Worm (Caenorhabditis elegans) whole organism, L1 larva: ENCODE measurements around the gene bath-15.
A peak's percentile ranks its signal among the peaks of the same experiment; 100 is the strongest.

Experiments used
- ceh-88 ChIP-seq: fragments of 200-800 bp; sonication (Bioruptor generic); IDR thresholded peaks from 2 replicates; pipeline ENCODE4 v1.3.6; 2022; ENCODE audit warnings: missing genetic modification characterization, missing compliant biosample characterization
- ceh-90 ChIP-seq: sonication (generic microtip); optimal IDR thresholded peaks from 2 replicates; lab custom pipeline; 2016; ENCODE audit warnings: missing genetic modification characterization, missing compliant biosample characterization
- ces-1 ChIP-seq: fragments of 150-350 bp; optimal IDR thresholded peaks from 2 replicates; lab custom pipeline; 2014; ENCODE audit warnings: missing biosample characterization, missing genetic modification reagents, missing genetic modification characterization
- efl-1 ChIP-seq, 4 experiments: fragments of 150-350 bp; optimal IDR thresholded peaks in 3 of 4; peaks in 1 of 4; 1 replicate in 1 of 4; 2 replicates in 3 of 4; lab custom pipeline; 2014; ENCODE audit warnings: missing biosample characterization in 2 of 4, missing genetic modification characterization in 2 of 4, missing genetic modification reagents in 2 of 4
- fkh-10 ChIP-seq: sonication (generic microtip); optimal IDR thresholded peaks from 2 replicates; lab custom pipeline; 2017; ENCODE audit warnings: missing biosample characterization, missing genetic modification reagents, missing genetic modification characterization
- lin-14 ChIP-seq: fragments of 200-800 bp; sonication (Bioruptor generic); optimal IDR thresholded peaks from 2 replicates; lab custom pipeline; 2018; ENCODE audit warnings: mild to moderate bottlenecking, missing genetic modification characterization, moderate library complexity, missing compliant biosample characterization
- lsy-2 ChIP-seq, 2 experiments: fragments of 150-350 bp; optimal IDR thresholded peaks; 2 replicates each; lab custom pipeline; 2014; ENCODE audit warnings: missing biosample characterization in 2 of 2, missing genetic modification characterization in 2 of 2
- nhr-237 ChIP-seq: fragments of 150-350 bp; optimal IDR thresholded peaks from 2 replicates; lab custom pipeline; 2014; ENCODE audit warnings: missing biosample characterization, missing genetic modification characterization
- nhr-71 ChIP-seq: sonication (generic microtip); optimal IDR thresholded peaks from 2 replicates; lab custom pipeline; 2016; ENCODE audit warnings: mild to moderate bottlenecking, missing genetic modification characterization, moderate library complexity, missing compliant biosample characterization
- pag-3 ChIP-seq: sonication (generic microtip); optimal IDR thresholded peaks from 2 replicates; lab custom pipeline; 2017; ENCODE audit warnings: missing genetic modification characterization, mild to moderate bottlenecking, missing compliant biosample characterization, antibody characterized with exemption, borderline replicate concordance; ENCODE audit not compliant: insufficient read depth
- unc-130 ChIP-seq: fragments of 150-350 bp; optimal IDR thresholded peaks from 2 replicates; lab custom pipeline; 2017; ENCODE audit warnings: missing biosample characterization, missing genetic modification characterization, inconsistent platforms
- ztf-4 ChIP-seq: fragments of 150-350 bp; optimal IDR thresholded peaks from 2 replicates; lab custom pipeline; 2014; ENCODE audit warnings: missing biosample characterization, missing genetic modification characterization

DNA sequence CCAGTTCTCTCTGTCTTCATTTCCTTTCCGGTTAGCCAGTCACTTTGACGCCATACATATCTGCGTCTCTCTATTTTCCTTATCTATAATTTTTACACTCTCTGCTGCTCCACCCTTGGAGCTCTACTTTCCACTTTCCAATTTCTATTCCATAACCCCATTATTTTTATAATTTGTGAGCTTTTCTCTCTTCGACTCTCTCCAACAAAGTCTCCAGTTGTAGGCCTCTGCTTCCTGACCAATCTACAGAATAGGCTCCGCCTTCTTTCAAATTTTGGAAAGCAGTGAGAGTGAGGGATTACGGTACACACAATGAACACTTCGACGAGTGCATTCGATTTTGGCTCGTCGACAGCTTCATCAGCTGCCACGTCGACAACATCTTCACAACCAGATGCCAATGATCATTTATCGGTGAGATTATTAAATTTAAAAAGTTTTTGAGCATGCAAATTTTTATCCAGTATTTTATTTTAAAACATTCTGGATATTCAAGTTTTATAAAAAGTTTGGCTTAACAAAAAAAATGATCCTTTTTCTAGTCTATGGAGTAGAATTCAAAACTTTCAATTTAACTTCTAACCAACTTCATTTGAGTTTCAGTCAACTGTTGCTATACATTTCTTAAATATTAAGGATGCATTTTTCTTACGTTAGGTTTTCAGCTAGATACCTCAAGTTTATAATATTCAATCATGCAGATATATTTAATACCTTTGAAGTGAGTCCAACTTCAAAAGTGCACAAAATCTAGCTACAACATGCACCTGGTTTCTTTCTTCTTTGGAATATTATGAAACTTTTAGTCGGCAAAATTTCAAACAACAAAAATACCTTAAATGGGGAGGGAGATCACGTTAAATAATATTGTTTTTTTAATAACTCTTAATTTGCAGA lies 38.6 kb upstream of the bath-15 start, which contains the start of gene egl-5:
- TF ChIP-seq pag-3 (tag; lab: Kevin White, UChicago), result no peak
- no peak for TF ChIP-seq nhr-237 (tag; lab: Kevin White, UChicago)
- no peak for TF ChIP-seq ceh-88 (GFP tag; lab: Robert Waterston, UW)
- TF ChIP-seq fkh-10 (GFP tag; lab: Kevin White, UChicago), result no peak
- no peak for TF ChIP-seq efl-1 (optimal IDR thresholded peaks at IDR 0.05; lab: Kevin White, UChicago)
- no peak for TF ChIP-seq efl-1 (GFP tag; optimal IDR thresholded peaks at IDR 0.05 in 1 of 2; lab: Kevin White, UChicago)
- TF ChIP-seq lsy-2 (tag; optimal IDR thresholded peaks at IDR 0.05; lab: Kevin White, UChicago), result peak in 1 of 2 experiments; percentile 20
- no peak for TF ChIP-seq ceh-90 (tag; lab: Kevin White, UChicago)
- TF ChIP-seq ces-1 (GFP tag; lab: Kevin White, UChicago), result no peak
- TF ChIP-seq ztf-4, result no peak
- no peak for TF ChIP-seq lin-14
- no peak for TF ChIP-seq nhr-71 (tag; lab: Kevin White, UChicago)
- TF ChIP-seq unc-130 (tag; lab: Kevin White, UChicago), result no peak
